Fruit fly (Drosophila melanogaster) whole organism, embryonic: ENCODE data around the gene Gip.

Experiments
- Antp ChIP-seq: fragments of 200-800 bp; sonication (Bioruptor generic); optimal IDR thresholded peaks from 3 replicates; lab custom pipeline; 2016; ENCODE audit warnings: missing biosample characterization, missing genetic modification characterization
- CG10543 ChIP-seq: fragments of 200-800 bp; sonication (Bioruptor generic); optimal IDR thresholded peaks from 3 replicates; lab custom pipeline; 2017; ENCODE audit warnings: missing biosample characterization, mild to moderate bottlenecking, missing genetic modification characterization, moderate library complexity
- CG16779 ChIP-seq: fragments of 200-800 bp; sonication (Bioruptor generic); IDR thresholded peaks from 2 replicates; pipeline ENCODE4 v1.3.6; 2022; ENCODE audit warnings: missing biosample characterization, missing genetic modification characterization
- CG17359 ChIP-seq: fragments of 200-800 bp; sonication (Bioruptor generic); optimal IDR thresholded peaks from 3 replicates; lab custom pipeline; 2018; ENCODE audit warnings: missing biosample characterization, mild to moderate bottlenecking, missing genetic modification characterization, moderate library complexity
- CG18619 ChIP-seq: fragments of 200-800 bp; sonication (Bioruptor generic); optimal IDR thresholded peaks from 3 replicates; lab custom pipeline; 2017; ENCODE audit warnings: missing biosample characterization, mild to moderate bottlenecking, missing genetic modification characterization
- CG3847 ChIP-seq: fragments of 200-800 bp; sonication (Bioruptor generic); IDR thresholded peaks from 2 replicates; pipeline ENCODE4 v1.3.6; 2022; ENCODE audit warnings: missing biosample characterization, missing genetic modification characterization
- CoRest ChIP-seq: fragments of 200-800 bp; sonication (Bioruptor generic); optimal IDR thresholded peaks from 3 replicates; lab custom pipeline; 2018; ENCODE audit warnings: missing biosample characterization, mild to moderate bottlenecking, missing genetic modification characterization, moderate library complexity
- Dp ChIP-seq: fragments of 200-800 bp; sonication (Bioruptor generic); optimal IDR thresholded peaks from 2 replicates; lab custom pipeline; 2018; ENCODE audit warnings: missing biosample characterization, mild to moderate bottlenecking, missing genetic modification characterization, moderate library complexity
- MTF-1 ChIP-seq: fragments of 200-800 bp; sonication (Bioruptor generic); optimal IDR thresholded peaks from 2 replicates; lab custom pipeline; 2018; ENCODE audit warnings: missing biosample characterization, mild to moderate bottlenecking, missing genetic modification characterization, borderline replicate concordance
- NC2β ChIP-seq: fragments of 200-800 bp; sonication (Bioruptor generic); optimal IDR thresholded peaks from 2 replicates; lab custom pipeline; 2016; ENCODE audit warnings: missing biosample characterization, missing genetic modification characterization
- Oaz ChIP-seq: fragments of 200-800 bp; sonication (Bioruptor generic); IDR thresholded peaks from 2 replicates; pipeline ENCODE4 v1.3.6; 2022; ENCODE audit warnings: missing biosample characterization, missing genetic modification characterization
- Six4 ChIP-seq: fragments of 200-800 bp; sonication (Bioruptor generic); optimal IDR thresholded peaks from 2 replicates; lab custom pipeline; 2016; ENCODE audit warnings: missing biosample characterization, missing genetic modification characterization
- az2 ChIP-seq: fragments of 200-800 bp; sonication (Bioruptor generic); optimal IDR thresholded peaks from 3 replicates; lab custom pipeline; 2016; ENCODE audit warnings: missing biosample characterization, missing genetic modification characterization
- repo ChIP-seq: fragments of 200-800 bp; sonication (Bioruptor generic); optimal IDR thresholded peaks from 2 replicates; lab custom pipeline; 2016; ENCODE audit warnings: missing biosample characterization, missing genetic modification characterization

dm6 chrX:10370201-10371038 lies 40.7 kb upstream of the Gip start:
- TF ChIP-seq CG16779 (GFP tag; lab: Robert Waterston, UW) (no peak), CG18619 (GFP tag; lab: Kevin White, UChicago) (no peak), az2 (GFP tag; lab: Kevin White, UChicago) (no peak), CG3847 (GFP tag; lab: Robert Waterston, UW) (no peak), repo (GFP tag; lab: Kevin White, UChicago) (no peak), Six4 (GFP tag; lab: Kevin White, UChicago) (no peak), MTF-1 (GFP tag; lab: Kevin White, UChicago) (no peak), CoRest (tag; lab: Kevin White, UChicago) (no peak), CG17359 (no peak), Dp (GFP tag; lab: Kevin White, UChicago) (no peak), NC2β (no peak), Oaz (GFP tag; lab: Robert Waterston, UW) (no peak), CG10543 (no peak), Antp (GFP tag; lab: Kevin White, UChicago) (no peak)
